Fruit fly (Drosophila melanogaster): ENCODE results near the gene Srp9.
A peak's percentile ranks its signal among the peaks of the same experiment; 100 is the strongest.

Srp9 gene

dm6 chr3L:7911765-7912556 lies 24.2 kb upstream of the Srp9 start, which contains the start of the genes pbl and CG8281 (continued):
- TF ChIP-seq Vsx2 (GFP tag; optimal IDR thresholded peaks at IDR 0.05; ENCODE audit: partially characterized antibody) = no peak
- TF ChIP-seq Hr78 (GFP tag; optimal IDR thresholded peaks at IDR 0.05) = no peak

DNA sequence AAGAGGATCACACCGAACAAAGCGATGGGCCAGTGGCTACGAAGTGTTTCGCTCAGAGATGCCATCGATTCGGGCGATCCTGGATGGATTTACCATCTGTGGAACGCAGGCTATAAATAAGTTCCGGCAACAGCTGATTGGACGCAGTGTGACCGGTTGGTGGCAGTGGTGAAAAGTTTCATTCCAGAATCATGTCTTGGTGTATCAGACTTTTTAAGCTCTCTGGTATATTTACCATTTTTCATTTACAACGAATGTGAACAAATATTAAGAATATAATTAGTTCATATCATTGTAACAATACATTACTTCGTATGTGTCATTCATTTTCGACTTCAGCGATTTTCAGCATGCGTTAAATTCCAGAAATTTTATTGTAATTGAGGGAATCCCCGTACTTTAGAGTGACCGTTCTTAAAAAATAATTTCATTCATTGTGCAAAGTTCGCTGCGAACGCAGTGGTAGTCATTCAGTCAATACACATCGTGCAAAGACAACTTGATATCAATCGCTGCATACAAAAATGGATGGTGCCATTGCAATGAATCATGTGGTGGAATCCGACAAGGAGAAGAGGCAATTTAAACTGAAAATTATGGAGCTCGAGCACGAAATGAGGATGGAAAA lies 21.1 kb upstream of the Srp9 start, which contains the start of gene Tmem43:
TSS of gene Tmem43 (minus strand) at position 152 of the 628 bp plus-strand sequence.
- TF ChIP-seq Rel (GFP tag; optimal IDR thresholded peaks at IDR 0.05) = no peak
- TF ChIP-seq Rel (tag; optimal IDR thresholded peaks at IDR 0.05) = peak; percentile 99
- TF ChIP-seq rgr (GFP tag; optimal IDR thresholded peaks at IDR 0.05) = no peak

dm6 chr3L:7915808-7916619 lies 20.2 kb upstream of the Srp9 start:
- TF ChIP-seq pan (optimal IDR thresholded peaks at IDR 0.05) (no peak), Rel (GFP tag; optimal IDR thresholded peaks at IDR 0.05) (no peak), Rel (tag; optimal IDR thresholded peaks at IDR 0.05) (peak; percentile 99), Abd-B (GFP tag; optimal IDR thresholded peaks at IDR 0.05) (no peak)

- no peak for TF ChIP-seq Hr83 (GFP tag; optimal IDR thresholded peaks at IDR 0.05; ENCODE audit: poor library complexity, severe bottlenecking)
- no peak for TF ChIP-seq Rel (GFP tag; optimal IDR thresholded peaks at IDR 0.05)
- peak; percentile 61 for TF ChIP-seq Rel (tag; optimal IDR thresholded peaks at IDR 0.05)
- TF ChIP-seq sage (GFP tag; optimal IDR thresholded peaks at IDR 0.05) = no peak
- no peak for TF ChIP-seq lola (GFP tag; optimal IDR thresholded peaks at IDR 0.05)
These were observed 2.0 kb upstream of the Srp9 start for dm6 chr3L:7934200-7934599.

dm6 chr3L:7934857-7935256 lies 1.3 kb upstream of the Srp9 start:
- no peak for TF ChIP-seq N (GFP tag; optimal IDR thresholded peaks at IDR 0.05)
- no peak for TF ChIP-seq rgr (GFP tag; optimal IDR thresholded peaks at IDR 0.05)
- no peak for TF ChIP-seq tai (GFP tag; optimal IDR thresholded peaks at IDR 0.05)
- TF ChIP-seq br (GFP tag; optimal IDR thresholded peaks at IDR 0.05) = no peak
- TF ChIP-seq OdsH (GFP tag; optimal IDR thresholded peaks at IDR 0.05) = no peak
- TF ChIP-seq woc (GFP tag; optimal IDR thresholded peaks at IDR 0.05) = no peak

DNA sequence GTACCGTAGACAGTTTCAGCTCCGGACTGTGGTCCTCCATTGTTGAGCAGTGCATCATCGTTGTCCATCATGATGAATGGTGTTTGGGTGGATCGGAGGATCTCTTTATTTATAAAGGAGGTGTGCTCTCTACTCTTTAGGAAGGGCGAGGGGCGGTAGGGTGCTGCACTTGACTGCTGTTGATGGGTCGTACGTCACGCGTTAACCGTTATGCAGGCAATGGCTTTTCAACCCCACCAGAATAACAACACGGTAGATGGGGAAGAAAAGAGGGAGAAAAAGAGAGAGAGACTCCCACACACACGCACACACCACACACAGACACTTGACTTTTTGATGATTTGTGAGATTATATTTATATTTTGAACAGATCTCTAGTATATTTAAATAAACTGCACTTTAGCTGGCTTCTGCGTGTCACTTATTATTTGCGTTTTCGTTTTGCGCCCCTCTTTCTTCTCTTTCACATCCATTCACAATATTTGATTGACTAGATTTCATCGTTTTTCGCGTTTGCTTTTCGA lies 702 bp upstream of the Srp9 start:
- TF ChIP-seq Hr83 (GFP tag; optimal IDR thresholded peaks at IDR 0.05; ENCODE audit: poor library complexity, severe bottlenecking) (no peak), h (GFP tag; optimal IDR thresholded peaks at IDR 0.05) (no peak), foxo (GFP tag; optimal IDR thresholded peaks at IDR 0.05) (no peak), psq (GFP tag; optimal IDR thresholded peaks at IDR 0.05) (peak; percentile 78), lola (GFP tag; optimal IDR thresholded peaks at IDR 0.05) (no peak), HLH106 (tag; optimal IDR thresholded peaks at IDR 0.05) (no peak), Jra (GFP tag; optimal IDR thresholded peaks at IDR 0.05) (no peak)

DNA sequence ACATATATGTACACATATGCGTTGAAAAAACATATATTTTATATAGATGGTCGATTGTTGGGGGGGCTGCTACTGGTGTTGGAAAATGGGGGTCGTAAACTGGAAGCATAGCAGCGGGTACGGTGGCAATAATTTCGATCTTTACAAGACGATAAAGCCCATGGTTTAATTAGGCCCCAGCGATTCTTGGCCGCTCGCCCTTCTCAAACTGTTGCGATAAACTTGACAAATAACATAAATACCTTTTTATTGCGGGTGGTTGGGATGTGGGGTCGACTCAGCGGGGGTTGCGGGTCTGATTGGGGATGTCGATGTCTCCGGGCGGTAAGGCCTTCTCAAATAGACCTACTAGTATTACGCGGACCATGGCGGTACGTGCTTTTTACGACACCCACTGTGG lies 2.5 kb downstream of the Srp9 start:
- TF ChIP-seq ey (GFP tag; optimal IDR thresholded peaks at IDR 0.05) (no peak), woc (GFP tag; optimal IDR thresholded peaks at IDR 0.05) (no peak), brk (GFP tag; optimal IDR thresholded peaks at IDR 0.05) (no peak), pan (optimal IDR thresholded peaks at IDR 0.05) (no peak), tai (GFP tag; optimal IDR thresholded peaks at IDR 0.05) (no peak), usp (GFP tag; optimal IDR thresholded peaks at IDR 0.05) (no peak), Mio (GFP tag; optimal IDR thresholded peaks at IDR 0.05) (no peak), HLH106 (tag; optimal IDR thresholded peaks at IDR 0.05) (no peak), jim (GFP tag; optimal IDR thresholded peaks at IDR 0.05) (no peak), Myc (optimal IDR thresholded peaks at IDR 0.05) (no peak), Dfd (GFP tag; optimal IDR thresholded peaks at IDR 0.05) (no peak)
